Worm (Caenorhabditis elegans): ENCODE results near the gene Y54G2A.49.

Gene Y54G2A.49

ce11 chrIV:2834516-2834915 lies 18.5 kb downstream of the Y54G2A.49 start, which contains the start of gene pudl-2:
pudl-2 (plus strand) TSS chrIV:2834816.
- no peak for TF ChIP-seq sem-4 (tag; optimal IDR thresholded peaks at IDR 0.05)
- no peak for TF ChIP-seq ztf-4 (tag; optimal IDR thresholded peaks at IDR 0.05)
- no peak for TF ChIP-seq lin-13 (GFP tag; optimal IDR thresholded peaks at IDR 0.05)
- TF ChIP-seq snpc-4 (tag; optimal IDR thresholded peaks at IDR 0.05), result no peak
- no peak for TF ChIP-seq nhr-21 (tag; optimal IDR thresholded peaks at IDR 0.05)
- no peak for TF ChIP-seq lin-39 (tag; optimal IDR thresholded peaks at IDR 0.05)
- no peak for TF ChIP-seq zag-1 (tag; optimal IDR thresholded peaks at IDR 0.05)
- TF ChIP-seq skn-1 (tag; optimal IDR thresholded peaks at IDR 0.05), result no peak
- TF ChIP-seq nhr-12 (tag; optimal IDR thresholded peaks at IDR 0.05), result no peak
- no peak for TF ChIP-seq aly-2 (tag; optimal IDR thresholded peaks at IDR 0.05)
- no peak for TF ChIP-seq mab-5 (tag; optimal IDR thresholded peaks at IDR 0.05)
- TF ChIP-seq nhr-25 (tag; optimal IDR thresholded peaks at IDR 0.05), result no peak
- TF ChIP-seq F13H6.1 (tag; optimal IDR thresholded peaks at IDR 0.05), result no peak
- no peak for TF ChIP-seq nhr-77 (tag; optimal IDR thresholded peaks at IDR 0.05)
- no peak for TF ChIP-seq nhr-237 (tag; optimal IDR thresholded peaks at IDR 0.05)
- no peak for TF ChIP-seq lsy-2 (tag; optimal IDR thresholded peaks at IDR 0.05)

- no peak for TF ChIP-seq lin-11 (tag; optimal IDR thresholded peaks at IDR 0.05)
Measured at ce11 chrIV:2832587-2832986, 20.5 kb downstream of the Y54G2A.49 start, which contains the start of the genes Y54G2A.48 and pudl-1. Y54G2A.48 (minus strand) TSS chrIV:2832687. pudl-1 (plus strand) TSS chrIV:2832906.

- no peak for TF ChIP-seq alr-1 (tag; optimal IDR thresholded peaks at IDR 0.05)
- TF ChIP-seq ama-1 (optimal IDR thresholded peaks at IDR 0.05), result no peak
- no peak for TF ChIP-seq sem-4 (tag; optimal IDR thresholded peaks at IDR 0.05)
- no peak for TF ChIP-seq lsy-2 (tag; optimal IDR thresholded peaks at IDR 0.05)
- TF ChIP-seq R02D3.7 (tag; optimal IDR thresholded peaks at IDR 0.05), result no peak
- no peak for TF ChIP-seq unc-55 (GFP tag; optimal IDR thresholded peaks at IDR 0.05)
- TF ChIP-seq Y55F3AM.14 (GFP tag; optimal IDR thresholded peaks at IDR 0.05), result no peak
- TF ChIP-seq ztf-11 (tag; optimal IDR thresholded peaks at IDR 0.05), result no peak
- no peak for TF ChIP-seq elt-1 (tag; optimal IDR thresholded peaks at IDR 0.05)
- TF ChIP-seq gmeb-1 (tag; optimal IDR thresholded peaks at IDR 0.05), result no peak
- TF ChIP-seq F13H6.1 (tag; optimal IDR thresholded peaks at IDR 0.05), result no peak
Measured at ce11 chrIV:2826335-2826734, 26.7 kb downstream of the Y54G2A.49 start.

DNA sequence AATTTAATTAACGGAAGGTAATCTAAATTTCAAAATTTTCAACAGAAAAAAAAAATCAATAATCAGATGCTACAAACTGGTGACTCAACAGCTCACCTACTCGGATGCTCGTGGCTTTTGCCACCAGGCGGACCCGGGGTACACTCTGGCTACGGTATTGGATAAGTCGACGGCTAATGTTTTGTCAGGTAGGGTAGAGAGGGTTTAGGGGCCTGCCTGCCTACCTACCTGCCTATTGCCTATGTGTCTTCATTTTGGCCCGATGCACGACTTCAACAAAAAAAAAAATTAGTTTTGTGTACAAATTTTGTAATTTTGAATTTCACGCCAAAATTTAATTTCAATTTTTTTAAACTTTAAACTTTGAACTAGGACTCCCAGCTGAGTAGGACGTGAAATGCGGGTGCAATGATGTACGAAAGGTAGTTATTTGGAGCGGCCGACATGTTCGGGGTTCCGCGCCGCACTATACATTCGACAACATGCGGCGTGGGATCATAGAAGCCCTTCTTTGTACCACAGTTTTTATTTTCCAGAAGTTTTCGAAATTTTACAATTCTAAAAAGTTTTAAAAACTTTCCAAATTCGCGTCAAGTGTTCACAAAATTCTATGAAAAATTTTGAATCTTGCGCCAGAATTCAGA lies 27.5 kb downstream of the Y54G2A.49 start:
- TF ChIP-seq mab-5 (tag; optimal IDR thresholded peaks at IDR 0.05) (no peak), nhr-23 (tag; optimal IDR thresholded peaks at IDR 0.05) (no peak), unc-55 (GFP tag; optimal IDR thresholded peaks at IDR 0.05) (no peak), alr-1 (tag; optimal IDR thresholded peaks at IDR 0.05) (no peak), unc-39 (tag; optimal IDR thresholded peaks at IDR 0.05) (no peak), nhr-129 (tag; optimal IDR thresholded peaks at IDR 0.05) (no peak), ztf-11 (tag; optimal IDR thresholded peaks at IDR 0.05) (no peak), sma-3 (GFP tag; optimal IDR thresholded peaks at IDR 0.05) (no peak), mdl-1 (tag; optimal IDR thresholded peaks at IDR 0.05) (no peak), nhr-10 (tag; optimal IDR thresholded peaks at IDR 0.05) (no peak), lin-39 (tag; optimal IDR thresholded peaks at IDR 0.05) (no peak)

DNA sequence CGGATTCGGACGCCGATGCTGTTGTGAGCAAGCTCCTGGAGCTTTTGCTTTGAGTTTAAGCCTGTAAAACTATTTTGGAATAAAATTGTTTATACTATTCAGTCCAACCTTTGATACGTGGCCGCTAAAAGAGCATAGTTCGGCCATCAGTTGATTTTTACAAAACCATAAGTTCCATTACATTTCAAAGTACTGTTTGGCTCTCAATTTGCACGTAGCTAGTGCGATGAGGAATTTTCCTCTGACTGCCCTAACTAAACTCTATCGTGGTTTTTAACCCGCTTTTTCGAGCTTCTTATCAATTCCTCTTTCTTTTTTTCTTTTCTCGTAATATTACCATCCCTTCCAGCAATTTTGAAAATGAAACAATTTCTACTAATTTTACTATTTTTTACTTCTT lies 29.6 kb downstream of the Y54G2A.49 start, which contains the start of gene clec-80:
clec-80 (plus strand) TSS at position 301 of the 400 bp plus-strand sequence.
- TF ChIP-seq mdl-1 (tag; optimal IDR thresholded peaks at IDR 0.05) (no peak), ztf-11 (tag; optimal IDR thresholded peaks at IDR 0.05) (no peak), dmd-4 (tag; optimal IDR thresholded peaks at IDR 0.05) (no peak), snpc-4 (tag; optimal IDR thresholded peaks at IDR 0.05) (no peak), nhr-129 (tag; optimal IDR thresholded peaks at IDR 0.05) (no peak), fos-1 (tag; optimal IDR thresholded peaks at IDR 0.05) (no peak), nhr-77 (tag; optimal IDR thresholded peaks at IDR 0.05) (no peak), unc-55 (GFP tag; optimal IDR thresholded peaks at IDR 0.05) (no peak), ztf-1 (GFP tag; conservative IDR thresholded peaks at IDR 0.05) (no peak), lin-13 (GFP tag; optimal IDR thresholded peaks at IDR 0.05) (no peak), skn-1 (tag; optimal IDR thresholded peaks at IDR 0.05) (no peak)
